Worm (Caenorhabditis elegans): Measurements from ENCODE around the gene T09B9.3.

Gene T09B9.3

ce11 chrX:9737730-9738129 lies 23.4 kb downstream of the T09B9.3 start, which contains the start of gene F15G9.5:
F15G9.5 (minus strand) TSS chrX:9737888.
- TF ChIP-seq ama-1 (optimal IDR thresholded peaks at IDR 0.05): no peak
- peak; percentile 84 for TF ChIP-seq set-16 (GFP tag; IDR thresholded peaks at IDR 0.05)
- 0 out of 2 replicates have a peak, but pooled peaks have one; percentile 6 for TF ChIP-seq D1046.2 (GFP tag; IDR thresholded peaks at IDR 0.05)
- 0 out of 2 replicates have a peak, but pooled peaks have one; percentile 24 for TF ChIP-seq ctbp-1 (GFP tag; IDR thresholded peaks at IDR 0.05)
- TF ChIP-seq snpc-4 (tag; optimal IDR thresholded peaks at IDR 0.05): no peak
- peak; percentile 71 for TF ChIP-seq hmg-1.1 (GFP tag; IDR thresholded peaks at IDR 0.05)
- peak; percentile 46 for TF ChIP-seq hlh-30 (tag; optimal IDR thresholded peaks at IDR 0.05; ENCODE audit: insufficient read depth)
- peak; percentile 60; the same call in 1 of the 2 replicates for TF ChIP-seq egl-43 (GFP tag; IDR thresholded peaks at IDR 0.05)
- TF ChIP-seq hlh-11 (tag; optimal IDR thresholded peaks at IDR 0.05): peak; percentile 17
- TF ChIP-seq F37D6.2 (tag; optimal IDR thresholded peaks at IDR 0.05): peak; percentile 15
- TF ChIP-seq mep-1 (tag; optimal IDR thresholded peaks at IDR 0.05): peak; percentile 38
- peak; percentile 38 for TF ChIP-seq rbr-2 (tag; optimal IDR thresholded peaks at IDR 0.05)
- TF ChIP-seq daf-16 (GFP tag; optimal IDR thresholded peaks at IDR 0.05): no peak
- TF ChIP-seq daf-16 (tag; optimal IDR thresholded peaks at IDR 0.05): peak; percentile 33
- TF ChIP-seq aha-1 (tag): peak; percentile 86
- no peak for TF ChIP-seq unc-39 (tag; optimal IDR thresholded peaks at IDR 0.05)

- TF ChIP-seq ceh-32 (tag; optimal IDR thresholded peaks at IDR 0.05; ENCODE audit: poor library complexity): no peak
- TF ChIP-seq aha-1 (tag): peak; percentile 72
Observed at ce11 chrX:9735479-9735878, 25.7 kb downstream of the T09B9.3 start.

ce11 chrX:9719070-9719469 lies 42.1 kb downstream of the T09B9.3 start:
- TF ChIP-seq saeg-2 (GFP tag; IDR thresholded peaks at IDR 0.05): no peak
- no peak for TF ChIP-seq unc-39 (tag; optimal IDR thresholded peaks at IDR 0.05)
- no peak for TF ChIP-seq madf-9 (GFP tag; conservative IDR thresholded peaks at IDR 0.05)
- TF ChIP-seq unc-130 (GFP tag; optimal IDR thresholded peaks at IDR 0.05): no peak
- no peak for TF ChIP-seq nhr-10 (tag; optimal IDR thresholded peaks at IDR 0.05)
- TF ChIP-seq rbr-2 (tag; optimal IDR thresholded peaks at IDR 0.05): no peak
- TF ChIP-seq lin-29 (GFP tag; IDR thresholded peaks at IDR 0.05): no peak
- no peak for TF ChIP-seq daf-16 (GFP tag; optimal IDR thresholded peaks at IDR 0.05)
- no peak for TF ChIP-seq daf-16 (tag; optimal IDR thresholded peaks at IDR 0.05)
- no peak for TF ChIP-seq ceh-32 (tag; optimal IDR thresholded peaks at IDR 0.05; ENCODE audit: poor library complexity)
- no peak for TF ChIP-seq nhr-6 (tag; optimal IDR thresholded peaks at IDR 0.05)
- no peak for TF ChIP-seq mxl-2 (GFP tag; conservative IDR thresholded peaks at IDR 0.05)
- no peak for TF ChIP-seq dmd-9 (GFP tag; IDR thresholded peaks at IDR 0.05)
- TF ChIP-seq nhr-76 (tag; optimal IDR thresholded peaks at IDR 0.05): no peak
- TF ChIP-seq ceh-62 (tag; optimal IDR thresholded peaks at IDR 0.05): no peak
- TF ChIP-seq ctbp-1 (GFP tag; IDR thresholded peaks at IDR 0.05): no peak

ce11 chrX:9717265-9717664 lies 43.9 kb downstream of the T09B9.3 start, which contains the start of gene him-4:
him-4 (plus strand) TSS chrX:9717565.
- TF ChIP-seq dve-1 (tag; optimal IDR thresholded peaks at IDR 0.05; ENCODE audit: insufficient read depth): no peak
- no peak for TF ChIP-seq ceh-62 (tag; optimal IDR thresholded peaks at IDR 0.05)
- TF ChIP-seq duxl-1 (tag; optimal IDR thresholded peaks at IDR 0.05; ENCODE audit: poor library complexity): no peak
- no peak for TF ChIP-seq nhr-41 (GFP tag; IDR thresholded peaks at IDR 0.05)
- no peak for TF ChIP-seq dpl-1 (GFP tag; optimal IDR thresholded peaks at IDR 0.05)

- no peak for TF ChIP-seq daf-16 (GFP tag; optimal IDR thresholded peaks at IDR 0.05)
- no peak for TF ChIP-seq daf-16 (tag; optimal IDR thresholded peaks at IDR 0.05)
- no peak for TF ChIP-seq nhr-77 (tag; optimal IDR thresholded peaks at IDR 0.05)
- TF ChIP-seq F26F4.8 (GFP tag; conservative IDR thresholded peaks at IDR 0.05): no peak
- TF ChIP-seq nhr-42 (GFP tag; IDR thresholded peaks at IDR 0.05): no peak
- no peak for TF ChIP-seq dve-1 (tag; optimal IDR thresholded peaks at IDR 0.05; ENCODE audit: insufficient read depth)
- no peak for TF ChIP-seq ztf-11 (tag; optimal IDR thresholded peaks at IDR 0.05)
- TF ChIP-seq F44E2.7 (GFP tag; IDR thresholded peaks at IDR 0.05): no peak
- no peak for TF ChIP-seq lin-29 (GFP tag; IDR thresholded peaks at IDR 0.05)
- TF ChIP-seq arid-1 (GFP tag; conservative IDR thresholded peaks at IDR 0.05): no peak
- TF ChIP-seq gei-8 (GFP tag; optimal IDR thresholded peaks at IDR 0.05): no peak
Observed at ce11 chrX:9713613-9714012, 47.6 kb downstream of the T09B9.3 start, which contains the start of gene F15G9.2. F15G9.2 (minus strand) TSS chrX:9713713.
